Fruit fly (Drosophila melanogaster): ENCODE data around the gene Cyt-c-p.

DNA sequence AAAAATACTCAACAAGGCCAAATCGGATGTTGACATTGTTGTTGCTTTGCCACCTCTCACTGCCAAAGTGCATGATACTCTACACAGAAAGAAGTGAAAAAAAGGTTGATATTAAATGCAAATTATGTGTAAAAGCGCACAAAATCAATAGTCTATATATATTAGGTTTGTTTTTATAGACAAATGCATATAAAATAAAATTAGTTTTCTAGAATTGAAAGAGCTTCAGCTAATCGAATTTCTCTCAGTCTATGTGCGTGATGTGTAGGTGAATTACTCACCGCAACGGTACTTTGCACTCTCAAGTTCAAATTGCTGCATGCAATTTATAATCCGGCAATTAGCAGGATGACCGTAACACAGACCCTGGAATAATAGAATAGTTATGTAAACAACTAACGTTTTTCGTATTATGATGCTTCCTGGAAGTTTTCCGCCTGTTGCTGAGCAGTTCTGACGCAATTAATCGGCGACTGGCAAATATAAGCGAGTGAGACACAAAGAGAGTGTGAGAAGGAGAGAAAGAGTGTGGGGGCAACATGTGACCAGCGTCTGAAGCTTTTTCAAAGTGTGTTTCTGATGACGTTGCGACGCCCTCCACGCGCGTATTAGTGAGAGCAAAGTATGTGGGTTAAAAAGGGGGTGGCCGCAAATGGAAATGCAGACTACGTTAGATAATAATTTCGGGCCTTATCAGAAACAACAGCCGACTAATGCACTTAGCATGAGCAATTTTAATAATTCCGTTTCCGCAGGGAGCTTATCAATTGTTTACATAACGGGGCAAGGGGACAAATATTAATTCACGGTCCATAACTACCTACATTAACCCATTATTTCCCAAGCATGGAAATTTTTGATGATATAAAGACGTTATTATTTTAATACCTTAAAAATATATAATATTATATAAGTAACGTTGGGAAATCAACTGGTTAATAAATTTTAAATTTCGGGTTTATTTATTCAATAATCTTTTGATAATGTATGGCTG is 1.3 kb downstream of the Cyt-c-p start:
- TF ChIP-seq Myc (optimal IDR thresholded peaks at IDR 0.05) (no peak), insv (optimal IDR thresholded peaks at IDR 0.05) (no peak), ttk (optimal IDR thresholded peaks at IDR 0.05) (no peak), psq (optimal IDR thresholded peaks at IDR 0.05) (no peak), h (optimal IDR thresholded peaks at IDR 0.05) (no peak), Sin3A (optimal IDR thresholded peaks at IDR 0.05) (no peak)
